Fruit fly (Drosophila melanogaster) whole organism, pupa: ENCODE measurements around the gene sNPF-R.

Experiments used
- CG10348 ChIP-seq: fragments of 200-800 bp; sonication (Bioruptor generic); IDR thresholded peaks from 2 replicates; pipeline ENCODE4 v1.3.6; 2022; ENCODE audit warnings: missing biosample characterization, missing genetic modification characterization
- CG12605 ChIP-seq: fragments of 200-800 bp; sonication (Bioruptor generic); IDR thresholded peaks from 2 replicates; pipeline ENCODE4 v1.3.6; 2022; ENCODE audit warnings: missing biosample characterization, missing genetic modification characterization
- CG13204 ChIP-seq: fragments of 200-800 bp; sonication (Bioruptor generic); optimal IDR thresholded peaks from 2 replicates; lab custom pipeline; 2018; ENCODE audit warnings: missing biosample characterization, mild to moderate bottlenecking, missing genetic modification characterization, moderate library complexity
- CG14655 ChIP-seq: fragments of 200-800 bp; sonication (Bioruptor generic); optimal IDR thresholded peaks from 3 replicates; lab custom pipeline; 2017; ENCODE audit warnings: mild to moderate bottlenecking, missing biosample characterization, missing genetic modification reagents, missing genetic modification characterization
- CG15710 ChIP-seq: fragments of 200-800 bp; sonication (Bioruptor generic); optimal IDR thresholded peaks from 2 replicates; lab custom pipeline; 2018; ENCODE audit warnings: missing biosample characterization, mild to moderate bottlenecking, missing genetic modification characterization, moderate library complexity
- CG17806 ChIP-seq: fragments of 200-800 bp; sonication (Bioruptor generic); optimal IDR thresholded peaks from 2 replicates; lab custom pipeline; 2018; ENCODE audit warnings: missing biosample characterization, mild to moderate bottlenecking, missing genetic modification characterization, moderate library complexity
- CG32121 ChIP-seq: fragments of 200-800 bp; sonication (Bioruptor generic); IDR thresholded peaks from 2 replicates; pipeline ENCODE4 v1.3.6; 2022; ENCODE audit warnings: missing biosample characterization, missing genetic modification characterization
- CG34367 ChIP-seq: fragments of 200-800 bp; sonication (Bioruptor generic); optimal IDR thresholded peaks from 2 replicates; lab custom pipeline; 2018; ENCODE audit warnings: missing biosample characterization, mild to moderate bottlenecking, missing genetic modification characterization
- CG4496 ChIP-seq: fragments of 200-800 bp; sonication (Bioruptor generic); IDR thresholded peaks from 3 replicates; pipeline ENCODE4 v1.3.6; 2022; ENCODE audit warnings: missing biosample characterization, missing genetic modification characterization
- CG8159 ChIP-seq: fragments of 200-800 bp; sonication (Bioruptor generic); optimal IDR thresholded peaks from 3 replicates; lab custom pipeline; 2018; ENCODE audit warnings: missing biosample characterization, mild to moderate bottlenecking, missing genetic modification characterization, moderate library complexity
- CG8301 ChIP-seq: fragments of 200-800 bp; sonication (Bioruptor generic); optimal IDR thresholded peaks from 2 replicates; lab custom pipeline; 2018; ENCODE audit warnings: missing biosample characterization, mild to moderate bottlenecking, missing genetic modification characterization
- CG9948 ChIP-seq: fragments of 200-800 bp; sonication (Bioruptor generic); optimal IDR thresholded peaks from 2 replicates; lab custom pipeline; 2018; ENCODE audit warnings: missing biosample characterization, mild to moderate bottlenecking, missing genetic modification characterization, moderate library complexity
- D1 ChIP-seq: fragments of 200-800 bp; sonication (Bioruptor generic); optimal IDR thresholded peaks from 2 replicates; lab custom pipeline; 2018; ENCODE audit warnings: missing biosample characterization, mild to moderate bottlenecking, missing genetic modification characterization, moderate library complexity
- EcR ChIP-seq: fragments of 200-800 bp; sonication (Bioruptor generic); optimal IDR thresholded peaks from 3 replicates; lab custom pipeline; 2019; ENCODE audit warnings: missing biosample characterization, missing genetic modification characterization, mild to moderate bottlenecking, moderate library complexity, missing genetic modification reagents
- Ets98B ChIP-seq: fragments of 200-800 bp; sonication (Bioruptor generic); IDR thresholded peaks from 2 replicates; pipeline ENCODE4 v1.3.6; 2022; ENCODE audit warnings: missing biosample characterization, missing genetic modification characterization
- Pif1A ChIP-seq: fragments of 200-800 bp; sonication (Bioruptor generic); optimal IDR thresholded peaks from 3 replicates; lab custom pipeline; 2016; ENCODE audit warnings: missing biosample characterization, missing genetic modification characterization
- Pif1B ChIP-seq: fragments of 200-800 bp; sonication (Bioruptor generic); optimal IDR thresholded peaks from 3 replicates; lab custom pipeline; 2016; ENCODE audit warnings: missing biosample characterization, missing genetic modification characterization
- Snoo ChIP-seq: fragments of 200-800 bp; sonication (Bioruptor generic); optimal IDR thresholded peaks from 3 replicates; lab custom pipeline; 2017; ENCODE audit warnings: missing biosample characterization, mild to moderate bottlenecking, missing genetic modification characterization, inconsistent platforms
- fd96Ca ChIP-seq: fragments of 200-800 bp; sonication (Bioruptor generic); IDR thresholded peaks from 3 replicates; pipeline ENCODE4 v1.3.6; 2022; ENCODE audit warnings: missing biosample characterization, missing genetic modification characterization
- gl ChIP-seq: fragments of 200-800 bp; sonication (Bioruptor generic); optimal IDR thresholded peaks from 2 replicates; lab custom pipeline; 2018; ENCODE audit warnings: missing biosample characterization, mild to moderate bottlenecking, missing genetic modification characterization
- rn ChIP-seq: fragments of 200-800 bp; sonication (Bioruptor generic); IDR thresholded peaks from 2 replicates; pipeline ENCODE4 v1.3.6; 2022; ENCODE audit warnings: missing biosample characterization, missing genetic modification characterization

Gene sNPF-R

dm6 chr3L:20103777-20104542 lies 15.2 kb upstream of the sNPF-R start, which contains the start of gene CG14186:
CG14186 (minus strand) TSS chr3L:20103827.
- TF ChIP-seq CG13204 (no peak), CG4496 (GFP tag; lab: Robert Waterston, UW) (0 out of 3 replicates have a peak, but pooled peaks have one; percentile 14), D1 (tag; lab: Kevin White, UChicago) (no peak), Pif1A (GFP tag; lab: Kevin White, UChicago) (no peak), fd96Ca (0 out of 3 replicates have a peak, but pooled peaks have one; percentile 11), CG34367 (tag; lab: Kevin White, UChicago) (no peak), gl (tag; lab: Kevin White, UChicago) (no peak)
- TF ChIP-seq, all 21 proteins: peak for 2

dm6 chr3L:20097312-20097711 lies 8.5 kb upstream of the sNPF-R start:
- TF ChIP-seq CG15710 (tag; lab: Kevin White, UChicago) (no peak), CG32121 (GFP tag; lab: Robert Waterston, UW) (no peak), Pif1A (GFP tag; lab: Kevin White, UChicago) (no peak), D1 (tag; lab: Kevin White, UChicago) (peak; percentile 70), Ets98B (GFP tag; lab: Robert Waterston, UW) (no peak), EcR (GFP tag; lab: Kevin White, UChicago) (no peak)

- TF ChIP-seq CG13204 (no peak), CG12605 (GFP tag; lab: Robert Waterston, UW) (no peak), D1 (tag; lab: Kevin White, UChicago) (no peak)
Observed at dm6 chr3L:20085035-20085434, 3.8 kb downstream of the sNPF-R start.

dm6 chr3L:20062546-20062945 lies 26.3 kb downstream of the sNPF-R start:
- no peak for TF ChIP-seq CG9948
- no peak for TF ChIP-seq CG4496 (GFP tag; lab: Robert Waterston, UW)
- no peak for TF ChIP-seq CG34367 (tag; lab: Kevin White, UChicago)
- no peak for TF ChIP-seq rn (GFP tag; lab: Robert Waterston, UW)
- no peak for TF ChIP-seq CG15710 (tag; lab: Kevin White, UChicago)
- no peak for TF ChIP-seq CG14655
- TF ChIP-seq fd96Ca: no peak
- TF ChIP-seq CG32121 (GFP tag; lab: Robert Waterston, UW): no peak
- TF ChIP-seq D1 (tag; lab: Kevin White, UChicago): no peak

dm6 chr3L:20036610-20037009 lies 52.2 kb downstream of the sNPF-R start:
- TF ChIP-seq CG12605 (GFP tag; lab: Robert Waterston, UW) (no peak), CG10348 (GFP tag; lab: Robert Waterston, UW) (no peak), CG14655 (no peak), rn (GFP tag; lab: Robert Waterston, UW) (no peak), CG17806 (tag; lab: Kevin White, UChicago) (no peak), CG4496 (GFP tag; lab: Robert Waterston, UW) (no peak), CG32121 (GFP tag; lab: Robert Waterston, UW) (no peak), Snoo (tag; lab: Kevin White, UChicago) (no peak), gl (tag; lab: Kevin White, UChicago) (no peak), Pif1A (GFP tag; lab: Kevin White, UChicago) (no peak), CG8159 (tag; lab: Kevin White, UChicago) (no peak), Pif1B (GFP tag; lab: Kevin White, UChicago) (no peak), CG13204 (no peak), CG9948 (no peak), EcR (GFP tag; lab: Kevin White, UChicago) (no peak), CG34367 (tag; lab: Kevin White, UChicago) (no peak)
- TF ChIP-seq, all 21 proteins: peak for 0

- TF ChIP-seq CG8301 (tag; lab: Kevin White, UChicago): no peak
Observed at dm6 chr3L:20028753-20029152, 60.1 kb downstream of the sNPF-R start, which contains the start of gene Lamtor1. Lamtor1 (minus strand) TSS chr3L:20029020.

- no peak for TF ChIP-seq CG8159 (tag; lab: Kevin White, UChicago)
- no peak for TF ChIP-seq Snoo (tag; lab: Kevin White, UChicago)
- TF ChIP-seq gl (tag; lab: Kevin White, UChicago): no peak
- TF ChIP-seq CG32121 (GFP tag; lab: Robert Waterston, UW): no peak
- no peak for TF ChIP-seq CG34367 (tag; lab: Kevin White, UChicago)
- no peak for TF ChIP-seq Pif1A (GFP tag; lab: Kevin White, UChicago)
- TF ChIP-seq CG13204: no peak
- no peak for TF ChIP-seq CG15710 (tag; lab: Kevin White, UChicago)
- no peak for TF ChIP-seq rn (GFP tag; lab: Robert Waterston, UW)
- TF ChIP-seq Ets98B (GFP tag; lab: Robert Waterston, UW): no peak
- no peak for TF ChIP-seq CG8301 (tag; lab: Kevin White, UChicago)
- TF ChIP-seq CG14655: no peak
- TF ChIP-seq CG4496 (GFP tag; lab: Robert Waterston, UW): no peak
- TF ChIP-seq EcR (GFP tag; lab: Kevin White, UChicago): no peak
- no peak for TF ChIP-seq CG10348 (GFP tag; lab: Robert Waterston, UW)
- no peak for TF ChIP-seq D1 (tag; lab: Kevin White, UChicago)
Observed at dm6 chr3L:20027735-20028134, 61.1 kb downstream of the sNPF-R start, which contains the start of gene CG14183. CG14183 (minus strand) TSS chr3L:20027835.
